Worm (Caenorhabditis elegans): ENCODE measurements around the gene T03G6.3.

- TF ChIP-seq nhr-237 (tag; optimal IDR thresholded peaks at IDR 0.05) (no peak), mxl-3 (GFP tag; optimal IDR thresholded peaks at IDR 0.05) (no peak), skn-1 (tag; optimal IDR thresholded peaks at IDR 0.05) (no peak), dpl-1 (GFP tag; optimal IDR thresholded peaks at IDR 0.05) (no peak), unc-62 (GFP tag; optimal IDR thresholded peaks at IDR 0.05 in 1 of 2) (no peak), unc-62 (tag; optimal IDR thresholded peaks at IDR 0.05) (no peak), fkh-10 (GFP tag; optimal IDR thresholded peaks at IDR 0.05) (no peak), madf-9 (GFP tag; conservative IDR thresholded peaks at IDR 0.05) (no peak), mdt-29 (GFP tag; IDR thresholded peaks at IDR 0.05) (no peak), ceh-28 (tag; optimal IDR thresholded peaks at IDR 0.05) (no peak), pha-4 (GFP tag; IDR thresholded peaks at IDR 0.05) (no peak), pha-4 (tag; optimal IDR thresholded peaks at IDR 0.05) (no peak), mdl-1 (tag; optimal IDR thresholded peaks at IDR 0.05) (no peak), jun-1 (tag; optimal IDR thresholded peaks at IDR 0.05) (no peak), R02D3.7 (tag; optimal IDR thresholded peaks at IDR 0.05) (no peak), daf-12 (tag; optimal IDR thresholded peaks at IDR 0.05) (no peak)
Observed at ce11 chrX:2596605-2597004, 18.9 kb downstream of the T03G6.3 start.

All from whole organism, L4 larva.